Worm (Caenorhabditis elegans): ENCODE data around the gene K11H12.11.

Gene K11H12.11

DNA sequence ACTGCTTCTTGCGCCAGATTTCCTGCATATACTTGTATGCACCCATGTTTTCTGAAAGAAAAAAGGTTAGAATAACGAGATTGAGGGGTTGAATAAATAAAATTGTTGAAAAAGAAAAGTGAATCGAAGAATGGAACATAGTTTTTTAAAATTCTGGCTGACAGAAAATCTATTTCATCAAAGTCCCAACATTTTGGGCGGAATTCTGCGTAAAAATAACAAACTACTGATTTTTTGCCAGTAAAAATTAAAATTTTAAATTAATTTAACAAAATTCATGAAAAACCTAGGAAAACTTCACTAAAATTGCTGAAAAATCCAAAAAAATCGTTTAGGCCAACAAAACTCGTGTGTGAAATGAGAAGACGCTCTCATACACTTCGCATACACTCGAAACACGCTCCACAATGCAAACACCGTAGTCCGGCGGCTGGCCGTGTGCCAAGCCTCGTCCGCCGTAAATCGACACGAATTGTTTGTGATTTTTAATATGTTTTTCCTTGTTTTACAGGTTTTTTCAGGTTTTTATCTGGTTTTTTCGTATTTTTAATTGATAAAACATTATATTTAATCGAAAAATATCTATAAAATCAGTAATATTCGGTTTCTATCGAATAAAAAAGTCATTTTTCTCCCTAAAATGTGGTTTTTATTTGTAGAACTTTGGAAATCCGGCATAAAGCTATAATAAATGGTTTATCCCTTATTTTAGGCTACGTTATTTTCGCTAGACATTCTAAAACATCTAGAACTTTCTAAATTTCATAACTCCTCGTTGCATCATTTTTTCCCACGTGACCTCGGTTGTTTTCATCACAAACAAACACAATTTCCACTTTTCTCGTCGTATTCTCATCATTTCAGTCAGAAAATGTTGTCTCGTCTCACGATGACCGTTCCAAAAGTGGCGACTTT is 15.6 kb downstream of the K11H12.11 start, which contains the start of the genes rpl-15 and K11H12.8 (continued):
- TF ChIP-seq F39B2.1 (GFP tag; IDR thresholded peaks at IDR 0.05) (peak; percentile 93), unc-62 (GFP tag; optimal IDR thresholded peaks at IDR 0.05) (peak; percentile 85), lin-26 (GFP tag; IDR thresholded peaks at IDR 0.05) (peak; percentile 96), ceh-40 (GFP tag; IDR thresholded peaks at IDR 0.05) (peak; percentile 94), hmg-20 (GFP tag; IDR thresholded peaks at IDR 0.05) (peak; percentile 97), bed-1 (GFP tag; IDR thresholded peaks at IDR 0.05) (peak; percentile 94), dpl-1 (GFP tag; optimal IDR thresholded peaks at IDR 0.05) (peak; percentile 96), lsy-27 (tag; optimal IDR thresholded peaks at IDR 0.05; ENCODE audit: borderline replicate concordance, insufficient read depth) (peak; percentile 69), sdz-38 (tag; optimal IDR thresholded peaks at IDR 0.05) (no peak), mes-4 (tag; optimal IDR thresholded peaks at IDR 0.05) (peak; percentile 73), C17E4.6 (GFP tag; IDR thresholded peaks at IDR 0.05) (peak; percentile 99), Y56A3A.18 (GFP tag; IDR thresholded peaks at IDR 0.05) (peak; percentile 99), bed-2 (GFP tag; IDR thresholded peaks at IDR 0.05) (peak; percentile 98), B0261.1 (tag; optimal IDR thresholded peaks at IDR 0.05) (peak; percentile 58), sptf-2 (GFP tag; optimal IDR thresholded peaks at IDR 0.05) (peak; percentile 96), athp-1 (tag; optimal IDR thresholded peaks at IDR 0.05) (peak; percentile 99), F49E8.2 (tag; optimal IDR thresholded peaks at IDR 0.05; ENCODE audit: insufficient read depth) (peak; percentile 98), K11D2.4 (GFP tag; IDR thresholded peaks at IDR 0.05) (peak; percentile 100), nhr-120 (GFP tag; IDR thresholded peaks at IDR 0.05) (0 out of 2 replicates have a peak, but pooled peaks have one; percentile 88), nhr-27 (tag; optimal IDR thresholded peaks at IDR 0.05) (peak; percentile 96), gei-17 (GFP tag; optimal IDR thresholded peaks at IDR 0.05) (peak; percentile 92), Y95B8A.8 (GFP tag; IDR thresholded peaks at IDR 0.05) (peak; percentile 100), aptf-2 (GFP tag; conservative IDR thresholded peaks at IDR 0.05) (peak; percentile 96), atf-7 (tag; optimal IDR thresholded peaks at IDR 0.05) (peak; percentile 99), hrde-1 (tag; optimal IDR thresholded peaks at IDR 0.05; ENCODE audit: borderline replicate concordance) (peak; percentile 90), repo-1 (tag; optimal IDR thresholded peaks at IDR 0.05) (peak; percentile 99), Y79H2A.3 (GFP tag; conservative IDR thresholded peaks at IDR 0.05) (peak; percentile 99), C06A6.2 (GFP tag; conservative IDR thresholded peaks at IDR 0.05) (peak; percentile 98), F55B11.4 (tag; optimal IDR thresholded peaks at IDR 0.05; ENCODE audit: borderline replicate concordance, insufficient read depth) (no peak), egl-18 (GFP tag; IDR thresholded peaks at IDR 0.05) (peak; percentile 99), him-1 (tag; optimal IDR thresholded peaks at IDR 0.05) (peak; percentile 96), fkh-3 (tag; optimal IDR thresholded peaks at IDR 0.05) (peak; percentile 62), B0019.2 (GFP tag; conservative IDR thresholded peaks at IDR 0.05) (peak; percentile 100), madf-8 (GFP tag; conservative IDR thresholded peaks at IDR 0.05) (peak; percentile 91), ccch-3 (GFP tag; optimal IDR thresholded peaks at IDR 0.05) (peak; percentile 76), egl-44 (GFP tag; IDR thresholded peaks at IDR 0.05) (peak; percentile 99), zim-3 (tag; optimal IDR thresholded peaks at IDR 0.05) (peak; percentile 96), madf-6 (GFP tag; IDR thresholded peaks at IDR 0.05) (peak; percentile 98), tbx-9 (tag; optimal IDR thresholded peaks at IDR 0.05; ENCODE audit: borderline replicate concordance) (no peak), die-1 (tag; optimal IDR thresholded peaks at IDR 0.05) (peak; percentile 95), lin-54 (GFP tag; optimal IDR thresholded peaks at IDR 0.05) (peak; percentile 99), attf-5 (GFP tag; optimal IDR thresholded peaks at IDR 0.05) (peak; percentile 100), F52B5.7 (tag; optimal IDR thresholded peaks at IDR 0.05) (peak; percentile 99)

All from whole organism, young adult.